Worm (Caenorhabditis elegans) whole organism, L2 larva: Measurements from ENCODE around the gene F10E9.10.
A peak's percentile ranks its signal among the peaks of the same experiment; 100 is the strongest.

Experiments
- ztf-11 ChIP-seq: sonication (generic microtip); optimal IDR thresholded peaks from 2 replicates; lab custom pipeline; 2017; ENCODE audit warnings: missing biosample characterization, missing genetic modification characterization
- ztf-4 ChIP-seq: fragments of 150-350 bp; optimal IDR thresholded peaks from 2 replicates; lab custom pipeline; 2014; ENCODE audit warnings: missing biosample characterization, missing genetic modification characterization

DNA sequence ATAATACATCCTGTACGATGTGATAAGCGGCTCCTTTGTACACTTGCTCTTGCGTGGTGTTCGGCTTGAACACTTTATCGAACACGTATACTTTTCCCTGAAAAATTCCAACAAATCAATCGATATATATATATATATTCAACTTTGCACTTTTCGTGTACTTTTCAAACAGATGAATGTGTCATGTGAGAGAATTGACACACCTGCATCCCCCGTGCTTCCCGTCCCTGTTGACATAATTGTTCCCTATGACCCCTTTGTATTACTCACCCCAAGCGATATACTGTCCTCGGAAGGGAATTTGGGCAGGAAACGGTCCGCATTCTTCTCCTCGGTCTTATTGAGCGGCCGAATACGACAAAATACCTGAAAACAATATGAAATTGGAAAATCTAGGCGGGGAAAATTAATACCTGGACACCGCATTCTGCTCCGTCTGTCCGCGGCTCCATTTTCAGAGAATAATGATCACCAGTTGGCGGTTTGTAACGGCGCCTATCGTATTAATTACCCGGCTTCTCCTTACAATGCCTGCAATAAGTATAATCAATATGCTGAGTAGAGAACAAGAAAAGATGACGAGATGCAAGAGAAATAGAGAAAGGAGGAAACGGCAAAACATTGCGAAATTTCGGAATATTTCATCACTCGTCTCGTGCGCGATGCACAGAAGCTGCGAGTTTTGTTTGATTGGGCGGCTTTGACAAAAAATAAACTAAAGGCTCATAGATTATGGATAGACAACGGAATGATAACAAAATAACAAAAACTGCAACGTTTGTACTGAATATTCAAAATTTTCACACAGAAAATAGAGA is 34.8 kb upstream of the F10E9.10 start, which contains the start of gene unc-116:
- TF ChIP-seq ztf-11 (no peak), ztf-4 (peak; percentile 55)
